Worm (Caenorhabditis elegans) whole organism, L1 larva: ENCODE results near the gene hpk-1.

Experiments used
- C04F5.9 ChIP-seq: sonication (generic microtip); optimal IDR thresholded peaks from 2 replicates; lab custom pipeline; 2016; ENCODE audit warnings: missing genetic modification characterization, missing compliant biosample characterization
- C16A3.4 ChIP-seq: fragments of 150-350 bp; optimal IDR thresholded peaks from 2 replicates; lab custom pipeline; 2014; ENCODE audit warnings: missing biosample characterization, missing genetic modification characterization
- F16B12.6 ChIP-seq: fragments of 150-350 bp; optimal IDR thresholded peaks from 2 replicates; lab custom pipeline; 2014; ENCODE audit warnings: missing biosample characterization, missing genetic modification characterization
- Y116A8C.19 ChIP-seq: sonication (generic microtip); optimal IDR thresholded peaks from 2 replicates; lab custom pipeline; 2016; ENCODE audit warnings: missing compliant biosample characterization, missing genetic modification characterization, borderline replicate concordance
- aha-1 ChIP-seq: fragments of 150-350 bp; optimal IDR thresholded peaks from 2 replicates; lab custom pipeline; 2014; ENCODE audit warnings: missing biosample characterization, missing genetic modification characterization
- aly-2 ChIP-seq: fragments of 150-350 bp; optimal IDR thresholded peaks from 2 replicates; lab custom pipeline; 2014; ENCODE audit warnings: missing biosample characterization, missing genetic modification characterization
- ama-1 ChIP-seq: fragments of 150-350 bp; optimal IDR thresholded peaks from 2 replicates; lab custom pipeline; 2014
- ceh-82 ChIP-seq, 3 experiments: fragments of 150-350 bp in 1 of 3; sonication (generic microtip) in 2 of 3; optimal IDR thresholded peaks; 2 replicates each; lab custom pipeline; 2014 to 2017; ENCODE audit warnings: missing biosample characterization in 3 of 3, missing genetic modification characterization in 3 of 3
- ceh-88 ChIP-seq: fragments of 200-800 bp; sonication (Bioruptor generic); IDR thresholded peaks from 2 replicates; pipeline ENCODE4 v1.3.6; 2022; ENCODE audit warnings: missing genetic modification characterization, missing compliant biosample characterization
- dpl-1 ChIP-seq, 3 experiments: fragments of 150-350 bp in 2 of 3; sonication (generic microtip) in 1 of 3; optimal IDR thresholded peaks; 2 replicates each; lab custom pipeline; 2014 to 2017; ENCODE audit warnings: missing biosample characterization in 3 of 3, missing genetic modification characterization in 3 of 3, missing genetic modification reagents in 3 of 3
- dsc-1 ChIP-seq: sonication (generic microtip); optimal IDR thresholded peaks from 2 replicates; lab custom pipeline; 2016; ENCODE audit warnings: mild to moderate bottlenecking, missing genetic modification characterization, missing compliant biosample characterization
- efl-1 ChIP-seq, 4 experiments: fragments of 150-350 bp; optimal IDR thresholded peaks in 3 of 4; peaks in 1 of 4; 1 replicate in 1 of 4; 2 replicates in 3 of 4; lab custom pipeline; 2014; ENCODE audit warnings: missing biosample characterization in 2 of 4, missing genetic modification characterization in 2 of 4, missing genetic modification reagents in 2 of 4
- efl-3 ChIP-seq: fragments of 200-800 bp; sonication (Bioruptor generic); optimal IDR thresholded peaks from 2 replicates; lab custom pipeline; 2018; ENCODE audit warnings: mild to moderate bottlenecking, missing genetic modification characterization, missing compliant biosample characterization
- egl-27 ChIP-seq, 2 experiments: fragments of 150-350 bp in 1 of 2; sonication (generic microtip); optimal IDR thresholded peaks; 3 replicates each; lab custom pipeline; 2017 to 2018; ENCODE audit warnings: missing biosample characterization in 2 of 2, missing genetic modification characterization in 2 of 2, missing genetic modification reagents in 2 of 2
- elt-2 ChIP-seq: sonication (generic microtip); optimal IDR thresholded peaks from 2 replicates; lab custom pipeline; 2016; ENCODE audit warnings: missing genetic modification characterization, mild to moderate bottlenecking, inconsistent platforms, missing compliant biosample characterization, missing genetic modification reagents
- elt-3 ChIP-seq, 6 experiments: fragments of 150-350 bp in 1 of 6; sonication (generic microtip); optimal IDR thresholded peaks; 2 replicates each; lab custom pipeline; 2017 to 2018; ENCODE audit warnings: missing biosample characterization in 6 of 6, missing genetic modification characterization in 6 of 6, inconsistent platforms in 1 of 6
- fos-1 ChIP-seq: fragments of 150-350 bp; optimal IDR thresholded peaks from 2 replicates; lab custom pipeline; 2014; ENCODE audit warnings: missing biosample characterization, missing genetic modification characterization
- hlh-17 ChIP-seq: fragments of 200-800 bp; sonication (Bioruptor generic); optimal IDR thresholded peaks from 2 replicates; lab custom pipeline; 2018; ENCODE audit warnings: missing genetic modification characterization, mild to moderate bottlenecking, missing compliant biosample characterization, moderate library complexity, borderline replicate concordance
- jun-1 ChIP-seq: fragments of 150-350 bp; optimal IDR thresholded peaks from 2 replicates; lab custom pipeline; 2014; ENCODE audit warnings: missing biosample characterization, missing genetic modification reagents, missing genetic modification characterization
- lin-14 ChIP-seq: fragments of 200-800 bp; sonication (Bioruptor generic); optimal IDR thresholded peaks from 2 replicates; lab custom pipeline; 2018; ENCODE audit warnings: mild to moderate bottlenecking, missing genetic modification characterization, moderate library complexity, missing compliant biosample characterization
- lin-39 ChIP-seq: fragments of 150-350 bp; optimal IDR thresholded peaks from 2 replicates; lab custom pipeline; 2014; ENCODE audit warnings: missing biosample characterization, missing genetic modification reagents, missing genetic modification characterization
- lir-3 ChIP-seq: sonication (generic microtip); optimal IDR thresholded peaks from 2 replicates; lab custom pipeline; 2016; ENCODE audit warnings: mild to moderate bottlenecking, missing genetic modification characterization, moderate library complexity, missing compliant biosample characterization; ENCODE audit not compliant: poor library complexity
- mab-9 ChIP-seq: fragments of 200-800 bp; sonication (Bioruptor generic); IDR thresholded peaks from 2 replicates; pipeline ENCODE4 v1.3.6; 2022; ENCODE audit warnings: missing genetic modification reagents, missing genetic modification characterization, missing compliant biosample characterization
- mdl-1 ChIP-seq, 2 experiments: fragments of 150-350 bp; optimal IDR thresholded peaks; 2 replicates each; lab custom pipeline; 2014 to 2017; ENCODE audit warnings: missing biosample characterization in 2 of 2, missing genetic modification characterization in 2 of 2, inconsistent platforms in 1 of 2
- mef-2 ChIP-seq: fragments of 150-350 bp; optimal IDR thresholded peaks from 2 replicates; lab custom pipeline; 2014; ENCODE audit warnings: missing biosample characterization, missing genetic modification characterization
- mep-1 ChIP-seq: fragments of 150-350 bp; optimal IDR thresholded peaks from 2 replicates; lab custom pipeline; 2014; ENCODE audit warnings: missing biosample characterization, missing genetic modification characterization
- nhr-20 ChIP-seq: sonication (generic microtip); optimal IDR thresholded peaks from 2 replicates; lab custom pipeline; 2016; ENCODE audit warnings: mild to moderate bottlenecking, missing genetic modification characterization, missing compliant biosample characterization
- nhr-237 ChIP-seq: fragments of 150-350 bp; optimal IDR thresholded peaks from 2 replicates; lab custom pipeline; 2014; ENCODE audit warnings: missing biosample characterization, missing genetic modification characterization
- nhr-28 ChIP-seq: fragments of 150-350 bp; optimal IDR thresholded peaks from 2 replicates; lab custom pipeline; 2014; ENCODE audit warnings: missing biosample characterization, missing genetic modification characterization
- nhr-47 ChIP-seq: sonication (generic microtip); optimal IDR thresholded peaks from 2 replicates; lab custom pipeline; 2016; ENCODE audit warnings: mild to moderate bottlenecking, missing genetic modification characterization, moderate library complexity, missing compliant biosample characterization
- nhr-85 ChIP-seq: sonication (generic microtip); peaks from one replicate; lab custom pipeline; 2016; ENCODE audit warnings: missing genetic modification characterization, inconsistent platforms, missing compliant biosample characterization
- nhr-90 ChIP-seq: sonication (generic microtip); optimal IDR thresholded peaks from 2 replicates; lab custom pipeline; 2016; ENCODE audit warnings: mild to moderate bottlenecking, missing genetic modification characterization, missing compliant biosample characterization; ENCODE audit not compliant: poor library complexity
- rnt-1 ChIP-seq: sonication (generic microtip); optimal IDR thresholded peaks from 2 replicates; lab custom pipeline; 2016; ENCODE audit warnings: mild to moderate bottlenecking, missing genetic modification characterization, moderate library complexity, missing compliant biosample characterization
- skn-1 ChIP-seq: fragments of 150-350 bp; optimal IDR thresholded peaks from 2 replicates; lab custom pipeline; 2014; ENCODE audit warnings: missing biosample characterization, missing genetic modification characterization
- snpc-4 ChIP-seq: fragments of 150-350 bp; optimal IDR thresholded peaks from 2 replicates; lab custom pipeline; 2014; ENCODE audit warnings: missing biosample characterization, missing genetic modification characterization
- snu-23 ChIP-seq: sonication (generic microtip); optimal IDR thresholded peaks from 2 replicates; lab custom pipeline; 2016; ENCODE audit warnings: missing genetic modification characterization, missing compliant biosample characterization
- sox-4 ChIP-seq: sonication (generic microtip); optimal IDR thresholded peaks from 2 replicates; lab custom pipeline; 2016; ENCODE audit warnings: missing genetic modification characterization, missing compliant biosample characterization
- swsn-7 ChIP-seq: sonication (generic microtip); optimal IDR thresholded peaks from 2 replicates; lab custom pipeline; 2016; ENCODE audit warnings: missing genetic modification characterization, missing compliant biosample characterization
- tbx-2 ChIP-seq: sonication (generic microtip); optimal IDR thresholded peaks from 2 replicates; lab custom pipeline; 2016; ENCODE audit warnings: missing genetic modification characterization, missing compliant biosample characterization
- unc-86 ChIP-seq: sonication (generic microtip); optimal IDR thresholded peaks from 2 replicates; lab custom pipeline; 2016; ENCODE audit warnings: missing genetic modification characterization, missing compliant biosample characterization
- unc-98 ChIP-seq: fragments of 200-800 bp; sonication (Bioruptor generic); IDR thresholded peaks from 2 replicates; pipeline ENCODE4 v1.3.6; 2022; ENCODE audit warnings: missing genetic modification characterization, missing compliant biosample characterization
- vab-15 ChIP-seq: sonication (generic microtip); optimal IDR thresholded peaks from 2 replicates; lab custom pipeline; 2017; ENCODE audit warnings: missing genotype, mild to moderate bottlenecking, missing genetic modification characterization, missing compliant biosample characterization
- xbp-1 ChIP-seq: sonication (generic microtip); optimal IDR thresholded peaks from 2 replicates; lab custom pipeline; 2016; ENCODE audit warnings: missing genetic modification characterization, missing compliant biosample characterization
- ztf-4 ChIP-seq: fragments of 150-350 bp; optimal IDR thresholded peaks from 2 replicates; lab custom pipeline; 2014; ENCODE audit warnings: missing biosample characterization, missing genetic modification characterization

The hpk-1 gene

DNA sequence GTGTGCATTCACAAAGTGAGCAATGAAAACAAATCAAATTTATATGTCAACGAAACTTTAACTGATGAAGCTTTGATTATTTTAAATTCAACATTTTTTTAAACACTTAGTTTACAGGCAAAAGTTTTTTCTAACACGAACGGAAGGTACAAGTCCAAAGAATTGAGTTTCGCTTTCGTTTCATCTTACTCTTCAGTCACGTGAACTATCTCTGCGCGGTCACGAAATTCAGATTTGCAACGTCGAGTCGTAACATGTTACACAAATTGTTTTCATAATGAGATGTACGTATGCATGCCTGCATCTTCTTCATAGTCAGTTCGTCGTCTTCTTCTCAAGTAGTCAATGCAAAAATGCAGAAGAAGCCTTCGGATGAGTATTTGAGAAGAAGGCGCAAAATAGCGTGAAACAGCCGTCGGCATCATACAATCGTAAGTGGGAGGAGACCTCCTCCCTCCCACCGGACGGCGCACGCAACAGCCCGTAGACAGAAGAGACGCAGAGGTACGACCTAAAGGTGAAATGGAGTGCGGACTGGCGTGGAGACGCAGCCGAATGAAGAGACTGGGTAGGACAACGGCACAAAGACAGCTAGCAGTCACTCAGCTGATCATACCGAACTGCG lies 48.3 kb upstream of the hpk-1 start, which contains the start of gene coel-1 (continued):
- no peak for TF ChIP-seq mab-9 (GFP tag; lab: Robert Waterston, UW)
- no peak for TF ChIP-seq sox-4 (tag; lab: Kevin White, UChicago)
- no peak for TF ChIP-seq nhr-28 (tag; lab: Kevin White, UChicago)
- TF ChIP-seq C16A3.4 (tag; lab: Kevin White, UChicago): peak; percentile 46
- TF ChIP-seq egl-27 (tag; optimal IDR thresholded peaks at IDR 0.05; lab: Kevin White, UChicago): no peak
- peak; percentile 69 for TF ChIP-seq snu-23 (GFP tag; lab: Kevin White, UChicago)
- no peak for TF ChIP-seq ztf-4 (tag; lab: Kevin White, UChicago)
- TF ChIP-seq dsc-1 (tag; lab: Kevin White, UChicago): peak; percentile 41
- no peak for TF ChIP-seq aly-2
- peak in 1 of 2 experiments; percentile 41 for TF ChIP-seq efl-1 (optimal IDR thresholded peaks at IDR 0.05; lab: Kevin White, UChicago)
- peak in 1 of 2 experiments; percentile 82 for TF ChIP-seq efl-1 (GFP tag; optimal IDR thresholded peaks at IDR 0.05 in 1 of 2; lab: Kevin White, UChicago)
- no peak for TF ChIP-seq efl-3 (GFP tag; lab: Kevin White, UChicago)
- peak; percentile 32 for TF ChIP-seq skn-1 (tag; lab: Kevin White, UChicago)
- no peak for TF ChIP-seq lin-39 (tag; lab: Kevin White, UChicago)
- TF ChIP-seq mef-2 (tag; lab: Kevin White, UChicago): no peak
- TF ChIP-seq lir-3 (tag; lab: Kevin White, UChicago): no peak
- peak in 2 of 3 experiments; percentile 41 to 61 for TF ChIP-seq ceh-82 (tag; optimal IDR thresholded peaks at IDR 0.05; lab: Kevin White, UChicago)
- TF ChIP-seq elt-3 (tag; optimal IDR thresholded peaks at IDR 0.05; lab: Kevin White, UChicago): peak in 1 of 6 experiments; percentile 14
- TF ChIP-seq mdl-1 (tag; optimal IDR thresholded peaks at IDR 0.05; lab: Kevin White, UChicago): peak in 1 of 2 experiments; percentile 68
- peak; percentile 37 for TF ChIP-seq xbp-1 (tag; lab: Kevin White, UChicago)
- TF ChIP-seq nhr-20 (tag; lab: Kevin White, UChicago): peak; percentile 60
- TF ChIP-seq C04F5.9 (tag; lab: Kevin White, UChicago): no peak
- no peak for TF ChIP-seq ama-1 (lab: Kevin White, UChicago)
- no peak for TF ChIP-seq ceh-88 (GFP tag; lab: Robert Waterston, UW)
- peak; percentile 41 for TF ChIP-seq tbx-2 (tag; lab: Kevin White, UChicago)
- TF ChIP-seq aha-1 (tag; lab: Kevin White, UChicago): no peak

DNA sequence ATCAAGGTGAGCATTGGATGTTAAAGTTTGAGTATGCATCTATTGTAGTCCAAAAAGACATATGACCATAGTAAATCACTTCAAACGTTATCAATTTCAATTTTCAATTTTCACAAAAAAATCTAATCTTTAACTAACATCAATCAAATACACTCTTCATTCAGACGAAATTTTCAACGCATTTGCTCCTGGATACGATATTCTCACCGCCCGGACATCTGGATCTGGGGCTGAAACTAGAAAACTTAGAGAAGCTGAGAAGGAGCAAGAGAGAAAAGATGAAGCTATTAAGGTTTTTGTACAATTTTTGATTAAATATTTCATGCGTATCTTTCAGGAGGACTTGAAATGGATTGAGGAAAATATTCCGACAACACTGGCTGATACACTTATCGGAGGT lies 46.7 kb upstream of the hpk-1 start:
- TF ChIP-seq mep-1 (tag; lab: Kevin White, UChicago) (no peak), Y116A8C.19 (tag; lab: Kevin White, UChicago) (no peak), F16B12.6 (tag; lab: Kevin White, UChicago) (no peak), ceh-82 (tag; optimal IDR thresholded peaks at IDR 0.05; lab: Kevin White, UChicago) (no peak), mdl-1 (tag; optimal IDR thresholded peaks at IDR 0.05; lab: Kevin White, UChicago) (no peak), efl-1 (optimal IDR thresholded peaks at IDR 0.05; lab: Kevin White, UChicago) (no peak), efl-1 (GFP tag; optimal IDR thresholded peaks at IDR 0.05 in 1 of 2; lab: Kevin White, UChicago) (no peak)

DNA sequence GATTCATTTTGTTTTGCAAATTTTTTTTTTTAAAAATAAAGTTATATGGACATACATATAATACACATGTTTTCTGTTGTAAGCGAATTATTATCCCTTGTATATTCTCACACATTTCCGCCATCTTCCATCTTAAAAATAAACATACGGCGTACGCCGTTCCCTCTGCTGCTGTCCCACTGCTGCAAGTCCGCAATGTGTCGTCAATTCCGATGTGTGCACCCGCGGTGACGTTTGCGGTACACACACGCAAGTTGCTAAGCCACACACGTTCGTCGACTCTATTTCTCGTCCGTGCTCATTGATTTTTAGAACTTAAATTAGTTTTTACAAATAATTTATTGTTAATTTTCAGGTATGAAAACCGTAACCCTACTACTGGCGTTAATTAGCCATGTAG lies 43.2 kb upstream of the hpk-1 start, which contains the start of gene C52B9.4:
TSS of gene C52B9.4 (plus strand) at position 356 of the 400 bp plus-strand sequence.
- peak in 1 of 2 experiments; percentile 44 for TF ChIP-seq mdl-1 (tag; optimal IDR thresholded peaks at IDR 0.05; lab: Kevin White, UChicago)
- peak; percentile 59 for TF ChIP-seq nhr-47 (tag; lab: Kevin White, UChicago)
- peak; percentile 17 for TF ChIP-seq unc-86 (tag; lab: Kevin White, UChicago)
- peak; percentile 6 for TF ChIP-seq fos-1 (tag; lab: Kevin White, UChicago)
- TF ChIP-seq C04F5.9 (tag; lab: Kevin White, UChicago): peak; percentile 12
- TF ChIP-seq nhr-237: no peak
- no peak for TF ChIP-seq jun-1 (tag; lab: Kevin White, UChicago)
- peak; percentile 64 for TF ChIP-seq xbp-1 (tag; lab: Kevin White, UChicago)
- peak; percentile 46 for TF ChIP-seq dsc-1 (tag; lab: Kevin White, UChicago)
- TF ChIP-seq swsn-7 (tag; lab: Kevin White, UChicago): peak; percentile 54
- TF ChIP-seq vab-15 (tag; lab: Kevin White, UChicago): no peak
- TF ChIP-seq lin-14 (GFP tag; lab: Kevin White, UChicago): peak; percentile 67
- TF ChIP-seq efl-1 (optimal IDR thresholded peaks at IDR 0.05; lab: Kevin White, UChicago): peak; percentile 29 to 32
- peak; percentile 1 to 90 for TF ChIP-seq efl-1 (GFP tag; optimal IDR thresholded peaks at IDR 0.05 in 1 of 2; lab: Kevin White, UChicago)
- TF ChIP-seq F16B12.6 (tag; lab: Kevin White, UChicago): peak; percentile 91
- no peak for TF ChIP-seq snpc-4
- peak; percentile 50 for TF ChIP-seq tbx-2 (tag; lab: Kevin White, UChicago)
- TF ChIP-seq unc-98: no peak
- TF ChIP-seq elt-2 (tag; lab: Kevin White, UChicago): peak; percentile 15
- TF ChIP-seq nhr-28 (tag; lab: Kevin White, UChicago): no peak
- TF ChIP-seq Y116A8C.19 (tag; lab: Kevin White, UChicago): no peak
- peak; percentile 48 for TF ChIP-seq rnt-1
- TF ChIP-seq hlh-17 (GFP tag; lab: Kevin White, UChicago): no peak
- peak in 2 of 3 experiments; percentile 18 to 30 for TF ChIP-seq dpl-1 (GFP tag; optimal IDR thresholded peaks at IDR 0.05; lab: Kevin White, UChicago)
- TF ChIP-seq ama-1 (lab: Kevin White, UChicago): no peak
- peak; percentile 40 for TF ChIP-seq skn-1 (tag; lab: Kevin White, UChicago)
- TF ChIP-seq nhr-90 (tag; lab: Kevin White, UChicago): peak; percentile 28
- TF ChIP-seq nhr-85 (tag; lab: Kevin White, UChicago): peak; percentile 74
- no peak for TF ChIP-seq mef-2 (tag; lab: Kevin White, UChicago)
- TF ChIP-seq ceh-88 (GFP tag; lab: Robert Waterston, UW): no peak
